Fruit fly (Drosophila melanogaster) whole organism, adult: ENCODE data around the gene eIF4E6.

ENCODE experiments used
- CG11617 ChIP-seq: fragments of 200-800 bp; sonication (Bioruptor generic); optimal IDR thresholded peaks from 2 replicates; lab custom pipeline; 2017; ENCODE audit warnings: mild to moderate bottlenecking, missing biosample characterization, missing genetic modification reagents, missing genetic modification characterization
- CG12768 ChIP-seq: fragments of 200-800 bp; sonication (Bioruptor generic); optimal IDR thresholded peaks from 2 replicates; lab custom pipeline; 2017; ENCODE audit warnings: missing biosample characterization, missing genetic modification characterization, mild to moderate bottlenecking, moderate library complexity, missing genetic modification reagents
- CG14711 ChIP-seq: fragments of 200-800 bp; sonication (Bioruptor generic); optimal IDR thresholded peaks from 2 replicates; lab custom pipeline; 2018; ENCODE audit warnings: missing biosample characterization, mild to moderate bottlenecking, missing genetic modification characterization, moderate library complexity
- CG1620 ChIP-seq: fragments of 200-800 bp; sonication (Bioruptor generic); optimal IDR thresholded peaks from 2 replicates; lab custom pipeline; 2016; ENCODE audit warnings: missing biosample characterization, missing genetic modification characterization
- CG33017 ChIP-seq: fragments of 200-800 bp; sonication (Bioruptor generic); optimal IDR thresholded peaks from 2 replicates; lab custom pipeline; 2018; ENCODE audit warnings: missing biosample characterization, mild to moderate bottlenecking, missing genetic modification characterization, moderate library complexity
- CG5204 ChIP-seq: fragments of 200-800 bp; sonication (Bioruptor generic); optimal IDR thresholded peaks from 2 replicates; lab custom pipeline; 2016; ENCODE audit warnings: missing biosample characterization, missing genetic modification characterization
- CG7045 ChIP-seq: fragments of 200-800 bp; sonication (Bioruptor generic); optimal IDR thresholded peaks from 2 replicates; lab custom pipeline; 2017; ENCODE audit warnings: missing biosample characterization, mild to moderate bottlenecking, missing genetic modification characterization
- CG7101 ChIP-seq: fragments of 200-800 bp; sonication (Bioruptor generic); optimal IDR thresholded peaks from 2 replicates; lab custom pipeline; 2018; ENCODE audit warnings: missing biosample characterization, mild to moderate bottlenecking, missing genetic modification characterization, moderate library complexity
- Clk ChIP-seq: fragments of 200-800 bp; sonication (Bioruptor generic); optimal IDR thresholded peaks from 2 replicates; lab custom pipeline; 2017; ENCODE audit warnings: missing biosample characterization, missing genetic modification characterization
- Crg-1 ChIP-seq: fragments of 200-800 bp; sonication (Bioruptor generic); optimal IDR thresholded peaks from 2 replicates; lab custom pipeline; 2016; ENCODE audit warnings: missing biosample characterization, missing genetic modification characterization
- Hr96 ChIP-seq: fragments of 200-800 bp; sonication (Bioruptor generic); optimal IDR thresholded peaks from 2 replicates; lab custom pipeline; 2016; ENCODE audit warnings: missing biosample characterization, missing genetic modification characterization
- Mnt ChIP-seq: fragments of 200-800 bp; sonication (Bioruptor generic); optimal IDR thresholded peaks from 2 replicates; lab custom pipeline; 2016; ENCODE audit warnings: missing biosample characterization, mild to moderate bottlenecking, missing genetic modification characterization
- bab1 ChIP-seq: fragments of 200-800 bp; sonication (Bioruptor generic); optimal IDR thresholded peaks from 3 replicates; lab custom pipeline; 2019; ENCODE audit warnings: missing biosample characterization, mild to moderate bottlenecking, missing genetic modification characterization, moderate library complexity
- cic ChIP-seq: fragments of 200-800 bp; sonication (Bioruptor generic); optimal IDR thresholded peaks from 2 replicates; lab custom pipeline; 2017; ENCODE audit warnings: missing biosample characterization, mild to moderate bottlenecking, missing genetic modification characterization, moderate library complexity
- cnc ChIP-seq, 2 experiments: fragments of >200 bp; optimal IDR thresholded peaks; 2 replicates each; lab custom pipeline; 2017
- kay ChIP-seq: fragments of 200-800 bp; sonication (Bioruptor generic); peaks from one replicate; lab custom pipeline; 2016; ENCODE audit warnings: missing biosample characterization, missing genetic modification characterization, borderline replicate concordance
- ovo ChIP-seq: fragments of 200-800 bp; sonication (Bioruptor generic); optimal IDR thresholded peaks from 2 replicates; lab custom pipeline; 2016; ENCODE audit warnings: missing biosample characterization, missing genetic modification characterization
- pad ChIP-seq: fragments of 200-800 bp; sonication (Bioruptor generic); optimal IDR thresholded peaks from 3 replicates; lab custom pipeline; 2017; ENCODE audit warnings: missing biosample characterization, missing genetic modification characterization, mild to moderate bottlenecking, moderate library complexity, missing genetic modification reagents
- tj ChIP-seq: fragments of 200-800 bp; sonication (Bioruptor generic); optimal IDR thresholded peaks from 3 replicates; lab custom pipeline; 2017; ENCODE audit warnings: missing biosample characterization, mild to moderate bottlenecking, missing genetic modification characterization, moderate library complexity
- toe ChIP-seq: fragments of 200-800 bp; sonication (Bioruptor generic); optimal IDR thresholded peaks from 2 replicates; lab custom pipeline; 2016; ENCODE audit warnings: missing biosample characterization, missing genetic modification characterization

Gene eIF4E6

DNA sequence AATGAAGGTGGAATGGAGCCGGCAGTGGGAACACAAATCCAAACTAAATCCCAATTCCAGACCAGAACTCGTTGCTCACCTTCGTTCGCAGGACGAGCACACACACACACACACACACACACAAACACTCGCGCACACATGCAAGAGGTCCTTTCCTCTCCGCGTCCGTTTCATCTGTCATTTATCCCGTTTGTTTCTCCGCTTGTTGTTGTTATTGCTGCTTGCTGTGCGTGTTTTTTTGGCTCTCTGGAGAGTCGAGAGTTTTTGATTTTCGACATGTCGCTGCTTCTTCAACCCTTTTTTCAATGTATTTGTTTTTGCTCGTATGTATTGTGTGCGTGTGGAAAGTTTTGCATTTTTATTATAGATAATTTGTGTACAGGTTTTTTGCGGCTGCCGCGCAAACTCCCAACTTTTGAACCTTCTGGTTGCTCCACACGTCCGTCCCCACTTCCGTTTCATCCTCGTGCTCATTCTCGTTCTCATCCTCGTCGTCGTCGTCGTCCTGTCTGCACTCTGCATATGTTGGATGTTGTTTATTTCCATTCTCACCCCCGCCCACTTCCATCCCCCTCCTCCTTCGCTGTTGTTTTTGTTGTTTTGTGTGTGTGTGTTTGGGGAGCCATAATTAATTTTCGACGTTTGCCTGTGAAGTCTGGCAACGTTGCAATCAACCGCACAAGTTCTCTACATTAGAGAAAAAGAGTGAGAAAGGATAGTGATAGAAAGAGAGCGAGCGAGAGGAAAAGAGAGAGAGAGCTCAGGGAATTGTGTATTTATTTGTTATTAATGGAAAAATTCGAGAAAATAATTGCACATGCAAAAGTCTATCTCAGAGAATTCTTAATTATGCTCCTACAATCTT is 42.5 kb upstream of the eIF4E6 start:
- TF ChIP-seq CG1620 (GFP tag; lab: Kevin White, UChicago) (no peak), CG11617 (GFP tag; lab: Kevin White, UChicago) (no peak), CG14711 (tag; lab: Kevin White, UChicago) (no peak), ovo (GFP tag; lab: Kevin White, UChicago) (no peak), bab1 (GFP tag; lab: Kevin White, UChicago) (no peak), pad (GFP tag; lab: Kevin White, UChicago) (no peak), CG33017 (tag; lab: Kevin White, UChicago) (no peak), kay (GFP tag; lab: Kevin White, UChicago) (no peak), cic (GFP tag; lab: Kevin White, UChicago) (no peak)

DNA sequence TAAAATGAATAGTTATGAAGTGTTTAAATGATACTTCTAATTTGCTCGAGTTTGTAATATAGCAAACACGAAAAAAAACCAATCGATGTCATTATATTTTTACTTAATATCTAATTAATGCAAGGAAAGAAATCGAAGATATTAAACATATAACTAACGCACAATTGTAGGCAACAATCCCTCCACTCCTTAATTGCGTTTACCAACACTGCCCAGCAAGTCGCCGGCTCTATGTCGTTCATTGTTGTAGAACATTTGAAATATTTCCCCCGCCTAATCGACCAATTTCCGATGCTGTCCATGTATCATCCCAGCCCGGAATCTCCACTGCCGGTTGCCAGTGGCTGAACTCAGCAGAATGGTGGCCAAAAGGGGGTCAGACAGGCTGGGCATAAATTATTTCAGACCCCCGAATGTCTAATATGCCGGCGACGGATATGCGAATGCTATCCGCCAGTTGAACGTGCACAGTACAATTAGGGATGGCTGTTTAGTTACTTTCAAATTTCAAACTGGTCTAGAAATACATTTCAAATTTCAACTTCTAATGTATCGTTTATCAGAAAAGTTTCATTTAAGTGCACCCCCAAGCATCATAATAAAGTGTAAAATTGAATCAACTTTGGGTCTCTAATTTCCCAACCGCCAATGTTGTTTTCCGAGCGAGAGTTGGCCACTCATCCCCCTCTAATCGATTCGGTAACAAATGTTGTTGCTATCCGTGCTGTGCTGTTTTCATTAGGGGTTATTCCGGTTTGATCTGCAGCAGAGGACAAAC is 41.6 kb upstream of the eIF4E6 start:
- TF ChIP-seq toe (GFP tag; lab: Kevin White, UChicago), result no peak
- no peak for TF ChIP-seq CG7045 (GFP tag; lab: Kevin White, UChicago)
- TF ChIP-seq CG12768 (GFP tag; lab: Kevin White, UChicago), result no peak
- TF ChIP-seq Crg-1 (GFP tag; lab: Kevin White, UChicago), result no peak
- no peak for TF ChIP-seq kay (GFP tag; lab: Kevin White, UChicago)
- TF ChIP-seq CG33017 (tag; lab: Kevin White, UChicago), result no peak
- no peak for TF ChIP-seq Hr96 (GFP tag; lab: Kevin White, UChicago)
- no peak for TF ChIP-seq ovo (GFP tag; lab: Kevin White, UChicago)
- TF ChIP-seq cic (GFP tag; lab: Kevin White, UChicago), result no peak
- TF ChIP-seq Clk (GFP tag; lab: Kevin White, UChicago), result no peak
- TF ChIP-seq tj (GFP tag; lab: Kevin White, UChicago), result no peak
- TF ChIP-seq bab1 (GFP tag; lab: Kevin White, UChicago), result no peak
- no peak for TF ChIP-seq CG11617 (GFP tag; lab: Kevin White, UChicago)
- no peak for TF ChIP-seq cnc (optimal IDR thresholded peaks at IDR 0.05; lab: Kevin White, UChicago)
- TF ChIP-seq Mnt (GFP tag; lab: Kevin White, UChicago), result no peak
- TF ChIP-seq CG7101 (tag; lab: Kevin White, UChicago), result no peak
- no peak for TF ChIP-seq pad (GFP tag; lab: Kevin White, UChicago)
- no peak for TF ChIP-seq CG14711 (tag; lab: Kevin White, UChicago)
- TF ChIP-seq CG1620 (GFP tag; lab: Kevin White, UChicago), result no peak
- TF ChIP-seq CG5204 (GFP tag; lab: Kevin White, UChicago), result no peak

DNA sequence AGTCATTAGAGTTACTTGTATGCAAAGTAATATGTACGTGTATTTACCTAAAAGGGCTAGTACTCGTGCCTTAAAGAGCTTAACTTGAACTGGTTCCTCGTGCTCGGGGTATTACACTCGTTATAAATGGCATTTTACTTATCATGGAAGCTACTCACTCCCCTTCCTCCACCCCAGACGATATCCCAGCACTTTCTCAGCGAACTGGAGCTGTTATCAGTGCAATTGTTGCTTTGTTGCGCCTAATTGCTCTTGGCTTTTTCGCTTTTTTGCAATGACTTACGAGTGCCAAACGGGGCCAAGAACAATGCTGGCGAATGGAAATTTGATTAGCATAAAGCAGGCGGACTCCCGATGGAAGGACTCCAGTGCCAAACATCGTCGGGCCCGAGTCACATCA is 40.1 kb upstream of the eIF4E6 start:
- TF ChIP-seq CG33017 (tag; lab: Kevin White, UChicago) (peak; percentile 2), Mnt (GFP tag; lab: Kevin White, UChicago) (peak; percentile 69), CG12768 (GFP tag; lab: Kevin White, UChicago) (peak; percentile 1), tj (GFP tag; lab: Kevin White, UChicago) (no peak), cic (GFP tag; lab: Kevin White, UChicago) (peak; percentile 28)

DNA sequence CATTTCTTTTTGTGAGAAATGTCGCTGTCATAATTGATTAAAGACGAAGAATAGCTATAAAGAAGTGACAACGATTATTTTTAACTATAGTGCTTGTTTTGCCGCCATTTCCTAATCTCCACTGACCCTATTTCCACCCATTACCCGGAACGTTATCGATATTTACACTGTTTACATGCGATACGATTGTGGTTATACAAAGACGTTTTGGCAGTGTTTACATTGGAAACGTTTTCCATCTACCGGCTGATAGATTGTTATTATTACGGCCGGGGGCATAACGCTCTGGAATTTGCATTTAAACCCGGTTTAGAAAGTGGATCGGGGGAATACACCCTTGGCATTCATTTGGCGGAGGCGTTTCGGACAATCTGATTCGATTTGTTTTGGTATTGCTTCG is 39.3 kb upstream of the eIF4E6 start:
- TF ChIP-seq Mnt (GFP tag; lab: Kevin White, UChicago), result peak; percentile 32
- peak; percentile 63 for TF ChIP-seq Crg-1 (GFP tag; lab: Kevin White, UChicago)
- TF ChIP-seq cic (GFP tag; lab: Kevin White, UChicago), result peak; percentile 69
- no peak for TF ChIP-seq Hr96 (GFP tag; lab: Kevin White, UChicago)
- TF ChIP-seq pad (GFP tag; lab: Kevin White, UChicago), result peak; percentile 7
- no peak for TF ChIP-seq CG5204 (GFP tag; lab: Kevin White, UChicago)
- no peak for TF ChIP-seq CG33017 (tag; lab: Kevin White, UChicago)
- peak; percentile 65 for TF ChIP-seq ovo (GFP tag; lab: Kevin White, UChicago)

DNA sequence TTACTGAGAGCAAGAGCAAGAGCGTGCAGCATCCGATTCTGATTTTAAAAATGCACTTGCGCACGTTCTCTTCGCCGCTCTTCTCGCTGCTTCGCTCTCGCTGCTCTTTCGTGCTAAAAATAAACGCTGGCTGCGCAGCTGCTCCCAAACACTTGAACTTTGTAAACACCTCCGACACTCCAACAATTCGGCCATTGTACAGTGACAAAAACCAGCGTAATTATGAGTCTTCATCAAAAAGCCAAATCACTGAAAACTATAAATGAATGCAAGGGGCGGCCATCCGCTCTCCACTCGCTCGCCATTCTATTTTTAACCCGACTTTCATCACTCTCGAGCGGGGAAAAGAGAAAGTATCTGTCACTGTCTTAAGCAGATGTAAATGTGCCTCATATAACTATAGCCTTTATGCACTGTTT is 37.7 kb upstream of the eIF4E6 start:
- TF ChIP-seq tj (GFP tag; lab: Kevin White, UChicago) (no peak), CG1620 (GFP tag; lab: Kevin White, UChicago) (no peak), cic (GFP tag; lab: Kevin White, UChicago) (no peak), CG7101 (tag; lab: Kevin White, UChicago) (no peak), Hr96 (GFP tag; lab: Kevin White, UChicago) (no peak), Clk (GFP tag; lab: Kevin White, UChicago) (peak; percentile 24), Mnt (GFP tag; lab: Kevin White, UChicago) (no peak), pad (GFP tag; lab: Kevin White, UChicago) (no peak), ovo (GFP tag; lab: Kevin White, UChicago) (no peak), cnc (optimal IDR thresholded peaks at IDR 0.05; lab: Kevin White, UChicago) (no peak), toe (GFP tag; lab: Kevin White, UChicago) (no peak), CG7045 (GFP tag; lab: Kevin White, UChicago) (peak; percentile 15), CG33017 (tag; lab: Kevin White, UChicago) (no peak), bab1 (GFP tag; lab: Kevin White, UChicago) (no peak), CG11617 (GFP tag; lab: Kevin White, UChicago) (no peak), CG5204 (GFP tag; lab: Kevin White, UChicago) (no peak), CG14711 (tag; lab: Kevin White, UChicago) (no peak), kay (GFP tag; lab: Kevin White, UChicago) (no peak), Crg-1 (GFP tag; lab: Kevin White, UChicago) (no peak), CG12768 (GFP tag; lab: Kevin White, UChicago) (peak; percentile 1)
